Worm (Caenorhabditis elegans) whole organism, young adult: ENCODE results near the gene fbxa-3.

Experiments
- B0019.2 ChIP-seq: fragments of 200-800 bp; sonication (Bioruptor generic); conservative IDR thresholded peaks from 2 replicates; pipeline ENCODE4 v1.3.6; 2022; ENCODE audit warnings: missing genetic modification reagents, missing genetic modification characterization, missing compliant biosample characterization
- F33H1.4 ChIP-seq: fragments of 200-800 bp; sonication (Bioruptor generic); IDR thresholded peaks from 2 replicates; pipeline ENCODE4 v1.3.6; 2022; ENCODE audit warnings: missing genetic modification reagents, missing genetic modification characterization, missing compliant biosample characterization
- T07F8.4 ChIP-seq: sonication (generic microtip); optimal IDR thresholded peaks from 2 replicates; lab custom pipeline; 2016; ENCODE audit warnings: mild to moderate bottlenecking, missing genetic modification characterization, moderate library complexity, missing compliant biosample characterization
- ama-1 ChIP-seq, 3 experiments: fragments of 150-350 bp in 1 of 3; sonication (generic microtip) in 2 of 3; optimal IDR thresholded peaks; 2 replicates each; lab custom pipeline; 2014 to 2018; ENCODE audit warnings: missing biosample characterization in 2 of 3, missing genetic modification characterization in 2 of 3, missing genetic modification reagents in 2 of 3
- ceh-100 ChIP-seq: fragments of 200-800 bp; sonication (Bioruptor generic); IDR thresholded peaks from 2 replicates; pipeline ENCODE4 v1.3.6; 2022; ENCODE audit warnings: missing genetic modification reagents, missing genetic modification characterization, missing compliant biosample characterization
- ceh-40 ChIP-seq: fragments of 200-800 bp; sonication (Bioruptor generic); IDR thresholded peaks from 2 replicates; pipeline ENCODE4 v1.3.6; 2022; ENCODE audit warnings: missing genetic modification characterization, missing compliant biosample characterization
- die-1 ChIP-seq: sonication (generic microtip); optimal IDR thresholded peaks from 2 replicates; lab custom pipeline; 2016; ENCODE audit warnings: missing genotype, mild to moderate bottlenecking, missing genetic modification characterization, missing compliant biosample characterization
- efl-1 ChIP-seq: fragments of 150-350 bp; optimal IDR thresholded peaks from 2 replicates; lab custom pipeline; 2014; ENCODE audit warnings: missing biosample characterization, missing genetic modification reagents, missing genetic modification characterization
- egrh-3 ChIP-seq: fragments of 200-800 bp; sonication (Bioruptor generic); IDR thresholded peaks from 2 replicates; pipeline ENCODE4 v1.3.6; 2022; ENCODE audit warnings: missing genetic modification reagents, missing genetic modification characterization, missing compliant biosample characterization
- lin-35 ChIP-seq, 3 experiments: fragments of 150-350 bp in 2 of 3; sonication (generic microtip) in 1 of 3; optimal IDR thresholded peaks; 2 replicates each; lab custom pipeline; 2014 to 2018; ENCODE audit warnings: missing biosample characterization in 3 of 3, missing genetic modification characterization in 3 of 3, missing genetic modification reagents in 3 of 3
- rcor-1 ChIP-seq: fragments of 200-800 bp; sonication (Bioruptor generic); IDR thresholded peaks from 2 replicates; pipeline ENCODE4 v1.3.6; 2022; ENCODE audit warnings: missing genetic modification reagents, missing genetic modification characterization, missing compliant biosample characterization
- rpc-1 ChIP-seq, 2 experiments: fragments of 150-350 bp in 1 of 2; sonication (generic microtip) in 1 of 2; optimal IDR thresholded peaks; 2 replicates each; lab custom pipeline; 2014 to 2018; ENCODE audit warnings: missing biosample characterization in 1 of 2, missing genetic modification characterization in 1 of 2, missing genetic modification reagents in 1 of 2, missing genotype in 1 of 2
- unc-62 ChIP-seq: fragments of 150-350 bp; optimal IDR thresholded peaks from 2 replicates; lab custom pipeline; 2014; ENCODE audit warnings: missing biosample characterization, missing genetic modification reagents, missing genetic modification characterization
- ztf-26 ChIP-seq: sonication (generic microtip); optimal IDR thresholded peaks from 2 replicates; lab custom pipeline; 2017; ENCODE audit warnings: missing genetic modification characterization, missing compliant biosample characterization

DNA sequence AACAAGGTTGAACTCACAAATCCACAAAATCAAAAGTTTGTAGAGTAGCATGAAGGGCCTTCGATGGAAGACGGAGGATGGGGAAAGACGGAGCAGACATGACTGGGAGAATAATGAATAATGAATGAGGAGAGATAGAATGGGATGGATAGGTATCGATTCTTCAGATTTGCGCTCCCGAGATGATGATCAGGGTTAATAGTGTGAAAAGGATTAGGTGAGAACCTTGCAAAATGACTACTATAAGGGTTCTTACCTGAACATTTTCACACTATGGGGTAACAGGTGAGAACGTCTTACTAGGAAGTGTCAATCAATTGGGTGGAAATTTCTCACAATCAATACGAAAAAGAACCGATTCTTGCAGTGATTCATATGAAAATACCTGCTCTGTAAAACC lies 29.6 kb upstream of the fbxa-3 start, which contains the start of gene fbxb-96:
- TF ChIP-seq ceh-100 (GFP tag; lab: Robert Waterston, UW) (no peak), ceh-40 (no peak), egrh-3 (GFP tag; lab: Robert Waterston, UW) (no peak), lin-35 (GFP tag; optimal IDR thresholded peaks at IDR 0.05; lab: Kevin White, UChicago) (no peak), efl-1 (no peak), unc-62 (GFP tag; lab: Kevin White, UChicago) (no peak), die-1 (tag; lab: Kevin White, UChicago) (no peak), rpc-1 (optimal IDR thresholded peaks at IDR 0.05; lab: Kevin White, UChicago) (no peak), rpc-1 (tag; optimal IDR thresholded peaks at IDR 0.05; lab: Kevin White, UChicago) (no peak), ama-1 (optimal IDR thresholded peaks at IDR 0.05; lab: Kevin White, UChicago) (no peak), ama-1 (GFP tag; optimal IDR thresholded peaks at IDR 0.05; lab: Kevin White, UChicago) (no peak), F33H1.4 (no peak), T07F8.4 (tag; lab: Kevin White, UChicago) (no peak), B0019.2 (GFP tag; lab: Robert Waterston, UW) (no peak), ztf-26 (tag; lab: Kevin White, UChicago) (no peak), rcor-1 (no peak)
